Fruit fly (Drosophila melanogaster): ENCODE data around the gene Lasp.

DNA sequence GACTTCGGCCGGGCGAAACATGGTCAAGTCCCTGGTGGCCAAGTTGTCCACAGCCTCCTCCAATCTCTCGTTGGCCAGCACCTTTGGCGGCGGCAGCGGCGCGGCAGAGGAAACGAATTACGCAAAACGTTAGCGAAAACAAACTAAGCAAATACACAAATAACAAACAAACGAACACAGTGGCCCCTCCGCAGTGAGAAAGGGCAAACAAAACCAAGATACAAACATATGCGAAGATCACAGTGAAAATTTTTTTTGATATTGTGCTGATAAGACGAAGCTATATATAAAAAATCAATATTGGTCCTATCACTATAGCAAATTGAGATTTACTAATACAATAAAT, 2.7 kb upstream of the Lasp start:
- TF ChIP-seq CG9705 (GFP tag; optimal IDR thresholded peaks at IDR 0.05) (no peak), lola (GFP tag; optimal IDR thresholded peaks at IDR 0.05) (no peak), Abd-B (GFP tag; optimal IDR thresholded peaks at IDR 0.05) (no peak), h (GFP tag; optimal IDR thresholded peaks at IDR 0.05) (no peak), psq (GFP tag; optimal IDR thresholded peaks at IDR 0.05) (no peak), CrebA (GFP tag; optimal IDR thresholded peaks at IDR 0.05; ENCODE audit: borderline replicate concordance) (no peak), usp (GFP tag; optimal IDR thresholded peaks at IDR 0.05) (no peak), Jra (GFP tag; optimal IDR thresholded peaks at IDR 0.05) (no peak), Myc (optimal IDR thresholded peaks at IDR 0.05) (no peak), CG32264 (GFP tag; optimal IDR thresholded peaks at IDR 0.05) (no peak), tai (GFP tag; optimal IDR thresholded peaks at IDR 0.05) (no peak), pan (optimal IDR thresholded peaks at IDR 0.05) (no peak), fru (GFP tag; optimal IDR thresholded peaks at IDR 0.05) (no peak), OdsH (GFP tag; optimal IDR thresholded peaks at IDR 0.05) (no peak)

Data from whole organism, wandering third instar larva.